Fruit fly (Drosophila melanogaster): ENCODE data around the gene CG31883.

- TF ChIP-seq EcR (GFP tag; optimal IDR thresholded peaks at IDR 0.05) (no peak), pan (optimal IDR thresholded peaks at IDR 0.05) (no peak)
These were observed 21.7 kb upstream of the CG31883 start for dm6 chr2L:9506535-9507036.
